Worm (Caenorhabditis elegans) whole organism, late embryonic: Measurements from ENCODE around the gene ell-1.

Experiments
- C08G9.2 ChIP-seq: sonication (generic microtip); optimal IDR thresholded peaks from 2 replicates; lab custom pipeline; 2016; ENCODE audit warnings: mild to moderate bottlenecking, missing genetic modification characterization, moderate library complexity, missing compliant biosample characterization
- K09A11.1 ChIP-seq: sonication (generic microtip); optimal IDR thresholded peaks from 2 replicates; lab custom pipeline; 2017; ENCODE audit warnings: antibody characterized with exemption, mild to moderate bottlenecking, missing genetic modification characterization, missing compliant biosample characterization; ENCODE audit not compliant: insufficient read depth
- Y22D7AL.16 ChIP-seq: sonication (generic microtip); optimal IDR thresholded peaks from 2 replicates; lab custom pipeline; 2016; ENCODE audit warnings: missing genetic modification characterization, missing compliant biosample characterization
- ama-1 ChIP-seq: fragments of 150-350 bp; optimal IDR thresholded peaks from 2 replicates; lab custom pipeline; 2014
- ceh-14 ChIP-seq: sonication (generic microtip); optimal IDR thresholded peaks from 2 replicates; lab custom pipeline; 2016; ENCODE audit warnings: missing genotype, missing genetic modification characterization, missing compliant biosample characterization
- ceh-19 ChIP-seq: fragments of 200-800 bp; sonication (Bioruptor generic); optimal IDR thresholded peaks from 2 replicates; lab custom pipeline; 2018; ENCODE audit warnings: mild to moderate bottlenecking, missing genetic modification characterization, missing compliant biosample characterization
- ceh-22 ChIP-seq: sonication (generic microtip); optimal IDR thresholded peaks from 2 replicates; lab custom pipeline; 2017; ENCODE audit warnings: missing biosample characterization, missing genetic modification characterization
- ceh-24 ChIP-seq: sonication (generic microtip); optimal IDR thresholded peaks from 2 replicates; lab custom pipeline; 2016; ENCODE audit warnings: mild to moderate bottlenecking, missing genetic modification characterization, missing compliant biosample characterization
- ceh-31 ChIP-seq: sonication (generic microtip); optimal IDR thresholded peaks from 2 replicates; lab custom pipeline; 2016; ENCODE audit warnings: missing genetic modification characterization, missing compliant biosample characterization
- ceh-45 ChIP-seq: fragments of 200-800 bp; sonication (Bioruptor generic); IDR thresholded peaks from 2 replicates; pipeline ENCODE4 v1.3.6; 2022; ENCODE audit warnings: missing genetic modification reagents, missing genetic modification characterization, missing compliant biosample characterization
- ceh-48 ChIP-seq: sonication (generic microtip); optimal IDR thresholded peaks from 2 replicates; lab custom pipeline; 2016; ENCODE audit warnings: missing genetic modification characterization, inconsistent platforms, missing compliant biosample characterization
- ceh-6 ChIP-seq: fragments of 200-800 bp; sonication (Bioruptor generic); optimal IDR thresholded peaks from 2 replicates; lab custom pipeline; 2018; ENCODE audit warnings: mild to moderate bottlenecking, missing genetic modification characterization, missing compliant biosample characterization
- ceh-9 ChIP-seq: sonication (generic microtip); optimal IDR thresholded peaks from 2 replicates; lab custom pipeline; 2016; ENCODE audit warnings: mild to moderate bottlenecking, missing genetic modification characterization, inconsistent platforms, missing compliant biosample characterization
- che-1 ChIP-seq: sonication (generic microtip); optimal IDR thresholded peaks from 2 replicates; lab custom pipeline; 2016; ENCODE audit warnings: mild to moderate bottlenecking, missing genetic modification characterization, missing compliant biosample characterization
- dmd-4 ChIP-seq: sonication (generic microtip); optimal IDR thresholded peaks from 2 replicates; lab custom pipeline; 2016; ENCODE audit warnings: borderline replicate concordance, missing genetic modification characterization, missing compliant biosample characterization
- elt-2 ChIP-seq: sonication (generic microtip); optimal IDR thresholded peaks from 2 replicates; lab custom pipeline; 2016; ENCODE audit warnings: missing genetic modification reagents, missing genetic modification characterization, missing compliant biosample characterization
- eyg-1 ChIP-seq: sonication (generic microtip); optimal IDR thresholded peaks from 2 replicates; lab custom pipeline; 2016; ENCODE audit warnings: missing genotype, missing genetic modification characterization, missing compliant biosample characterization
- fkh-10 ChIP-seq: fragments of 150-350 bp; optimal IDR thresholded peaks from 2 replicates; lab custom pipeline; 2014; ENCODE audit warnings: missing biosample characterization, missing genetic modification reagents, missing genetic modification characterization
- fkh-6 ChIP-seq: sonication (generic microtip); optimal IDR thresholded peaks from 2 replicates; lab custom pipeline; 2016; ENCODE audit warnings: missing genetic modification characterization, missing compliant biosample characterization
- hlh-13 ChIP-seq: fragments of 200-800 bp; sonication (Bioruptor generic); optimal IDR thresholded peaks from 2 replicates; lab custom pipeline; 2018; ENCODE audit warnings: mild to moderate bottlenecking, missing genetic modification characterization, missing compliant biosample characterization
- hlh-30 ChIP-seq: sonication (generic microtip); optimal IDR thresholded peaks from 2 replicates; lab custom pipeline; 2017; ENCODE audit warnings: antibody characterized with exemption, missing genetic modification characterization, missing compliant biosample characterization; ENCODE audit not compliant: insufficient read depth
- hlh-6 ChIP-seq: sonication (generic microtip); optimal IDR thresholded peaks from 2 replicates; lab custom pipeline; 2016; ENCODE audit warnings: missing genotype, missing genetic modification characterization, missing compliant biosample characterization
- lim-6 ChIP-seq: sonication (generic microtip); optimal IDR thresholded peaks from 2 replicates; lab custom pipeline; 2016; ENCODE audit warnings: missing genetic modification characterization, missing compliant biosample characterization
- mec-3 ChIP-seq: sonication (generic microtip); optimal IDR thresholded peaks from 2 replicates; lab custom pipeline; 2016; ENCODE audit warnings: borderline replicate concordance, missing genetic modification characterization, missing compliant biosample characterization
- nfya-1 ChIP-seq: sonication (generic microtip); optimal IDR thresholded peaks from 2 replicates; lab custom pipeline; 2017; ENCODE audit warnings: missing genetic modification characterization, mild to moderate bottlenecking, missing compliant biosample characterization, antibody characterized with exemption, moderate library complexity
- nhr-232 ChIP-seq: sonication (generic microtip); optimal IDR thresholded peaks from 2 replicates; lab custom pipeline; 2016; ENCODE audit warnings: missing genetic modification characterization, missing compliant biosample characterization
- pag-3 ChIP-seq: sonication (generic microtip); optimal IDR thresholded peaks from 2 replicates; lab custom pipeline; 2016; ENCODE audit warnings: missing compliant biosample characterization, missing genetic modification characterization, borderline replicate concordance
- pqm-1 ChIP-seq: sonication (generic microtip); optimal IDR thresholded peaks from 2 replicates; lab custom pipeline; 2016; ENCODE audit warnings: missing genetic modification characterization, missing compliant biosample characterization
- sox-2 ChIP-seq: fragments of 200-800 bp; sonication (Bioruptor generic); IDR thresholded peaks from 2 replicates; pipeline ENCODE4 v1.3.6; 2022; ENCODE audit warnings: missing genetic modification reagents, missing genetic modification characterization, missing compliant biosample characterization
- tbx-2 ChIP-seq: sonication (generic microtip); optimal IDR thresholded peaks from 2 replicates; lab custom pipeline; 2016; ENCODE audit warnings: missing genetic modification characterization, missing compliant biosample characterization
- tbx-7 ChIP-seq: sonication (generic microtip); optimal IDR thresholded peaks from 2 replicates; lab custom pipeline; 2016; ENCODE audit warnings: missing genotype, missing genetic modification characterization, missing compliant biosample characterization
- ttx-3 ChIP-seq: sonication (generic microtip); optimal IDR thresholded peaks from 2 replicates; lab custom pipeline; 2016; ENCODE audit warnings: missing genetic modification reagents, missing genetic modification characterization, missing compliant biosample characterization
- unc-3 ChIP-seq, 2 experiments: fragments of 200-800 bp in 1 of 2; sonication (Bioruptor generic) in 1 of 2; sonication (generic microtip) in 1 of 2; conservative IDR thresholded peaks in 1 of 2; optimal IDR thresholded peaks in 1 of 2; 2 replicates each; pipeline versions ENCODE4 v1.3.6 to Lab custom; 2016 to 2022; ENCODE audit warnings: missing compliant biosample characterization in 2 of 2, missing genetic modification characterization in 2 of 2, missing genetic modification reagents in 1 of 2
- unc-42 ChIP-seq: sonication (generic microtip); optimal IDR thresholded peaks from 2 replicates; lab custom pipeline; 2016; ENCODE audit warnings: missing genotype, missing genetic modification characterization, missing compliant biosample characterization
- unc-55 ChIP-seq: sonication (generic microtip); optimal IDR thresholded peaks from 2 replicates; lab custom pipeline; 2017; ENCODE audit warnings: missing biosample characterization, missing genetic modification reagents, missing genetic modification characterization
- zip-5 ChIP-seq: sonication (generic microtip); optimal IDR thresholded peaks from 2 replicates; lab custom pipeline; 2016; ENCODE audit warnings: missing genetic modification characterization, missing compliant biosample characterization

ell-1 gene

DNA sequence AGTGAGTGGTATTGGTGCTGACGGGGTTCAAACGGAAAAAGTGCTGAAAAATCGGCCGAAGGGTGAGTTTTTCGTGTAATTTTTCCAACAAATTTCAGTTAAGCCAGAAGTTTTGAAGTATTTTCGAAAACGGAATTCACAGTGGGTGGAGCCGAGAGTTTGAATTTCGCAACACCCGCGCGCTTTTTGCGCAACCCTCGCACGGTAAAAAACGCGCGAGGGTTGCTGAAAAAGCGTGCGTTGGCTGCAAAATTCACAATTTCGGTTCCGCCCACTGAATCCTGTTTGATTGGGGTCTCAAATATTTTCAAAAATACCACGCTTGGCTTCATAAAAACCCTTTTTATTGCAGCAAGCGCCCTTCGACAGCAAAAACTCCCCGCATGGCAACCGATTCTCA, 53.2 kb downstream of the ell-1 start:
- TF ChIP-seq K09A11.1 (tag; lab: Kevin White, UChicago) (no peak), ceh-22 (tag; lab: Kevin White, UChicago) (no peak), ama-1 (lab: Kevin White, UChicago) (no peak), fkh-10 (GFP tag; lab: Kevin White, UChicago) (no peak), ceh-24 (no peak)

DNA sequence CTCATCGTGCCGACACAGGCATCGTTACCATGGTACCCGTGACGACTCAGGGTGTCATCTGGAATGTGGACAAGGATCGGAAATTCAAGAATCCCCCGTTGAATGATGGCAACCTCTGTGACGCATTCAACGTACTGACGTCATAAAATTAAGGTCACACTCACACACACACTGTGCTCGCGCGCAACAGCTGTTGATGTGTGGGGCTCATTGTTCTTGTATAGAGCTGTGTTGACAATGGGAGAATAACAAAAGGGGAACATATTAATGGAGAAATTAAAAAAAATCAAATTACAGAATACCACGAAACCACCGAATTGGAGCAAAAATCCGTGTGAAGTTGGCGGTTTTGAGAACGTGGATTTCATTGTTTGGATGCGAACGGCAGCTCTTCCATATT, 54.1 kb downstream of the ell-1 start:
- TF ChIP-seq ceh-31 (tag; lab: Kevin White, UChicago) (peak; percentile 3), sox-2 (GFP tag; lab: Robert Waterston, UW) (peak; percentile 73), ceh-9 (tag; lab: Kevin White, UChicago) (no peak), tbx-2 (tag; lab: Kevin White, UChicago) (peak; percentile 13), zip-5 (tag; lab: Kevin White, UChicago) (no peak), hlh-30 (peak; percentile 45), unc-42 (tag; lab: Kevin White, UChicago) (peak; percentile 10)

DNA sequence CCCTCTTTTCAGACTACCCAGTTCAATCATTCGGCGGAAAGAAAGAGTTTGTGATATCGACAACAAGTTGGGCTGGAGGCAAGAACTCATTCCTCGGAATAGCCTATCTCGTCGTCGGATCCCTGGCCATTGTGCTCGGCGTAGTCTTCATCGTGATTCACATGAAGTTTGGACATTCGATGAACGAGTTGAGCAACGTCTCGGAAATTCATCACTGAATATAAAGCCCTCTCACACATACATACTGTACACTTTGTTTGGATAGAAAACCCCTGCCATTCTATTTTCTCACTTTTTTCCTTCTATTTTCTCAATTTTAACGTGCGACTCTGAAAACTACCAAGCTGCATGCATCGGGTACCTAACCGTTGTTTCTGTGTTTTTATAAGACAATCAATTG, 55.2 kb downstream of the ell-1 start, which contains the start of gene R08C7.12:
TSS of gene R08C7.12 (plus strand) at position 301 of the 400 bp plus-strand sequence.
- no peak for TF ChIP-seq ceh-6 (GFP tag; lab: Kevin White, UChicago)
- TF ChIP-seq nhr-232 (tag; lab: Kevin White, UChicago) = no peak
- no peak for TF ChIP-seq ama-1 (lab: Kevin White, UChicago)
- TF ChIP-seq pqm-1 (tag; lab: Kevin White, UChicago) = no peak
- no peak for TF ChIP-seq unc-3 (GFP tag; conservative IDR thresholded peaks at IDR 0.05; lab: Robert Waterston, UW)
- no peak for TF ChIP-seq unc-3 (tag; optimal IDR thresholded peaks at IDR 0.05; lab: Kevin White, UChicago)
- TF ChIP-seq unc-42 (tag; lab: Kevin White, UChicago) = no peak
- no peak for TF ChIP-seq che-1 (tag; lab: Kevin White, UChicago)
- TF ChIP-seq nfya-1 (tag; lab: Kevin White, UChicago) = no peak
- TF ChIP-seq pag-3 (tag; lab: Kevin White, UChicago) = no peak
- no peak for TF ChIP-seq fkh-6
- TF ChIP-seq hlh-6 (tag; lab: Kevin White, UChicago) = no peak
- TF ChIP-seq fkh-10 (GFP tag; lab: Kevin White, UChicago) = no peak
- TF ChIP-seq ttx-3 (tag; lab: Kevin White, UChicago) = no peak

DNA sequence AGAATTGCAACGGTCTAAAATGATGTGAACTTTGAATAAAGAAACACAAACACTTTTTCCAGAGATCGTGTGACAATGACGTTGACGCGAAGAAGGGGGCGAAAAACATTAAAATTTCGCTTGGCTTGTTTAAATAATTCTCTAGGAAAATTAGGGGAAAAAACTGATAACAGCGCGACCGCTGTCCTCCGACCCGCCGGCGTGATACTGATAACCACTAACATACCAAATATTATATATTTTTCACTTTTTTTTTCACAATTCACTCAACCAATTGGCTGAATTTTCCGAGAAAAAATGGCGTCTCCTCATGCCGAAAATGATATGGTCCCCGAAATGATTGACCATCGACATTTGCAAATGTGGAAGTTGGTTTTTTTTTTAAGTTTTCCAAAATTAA, 55.6 kb downstream of the ell-1 start:
- TF ChIP-seq elt-2 = peak; percentile 75
- TF ChIP-seq ceh-22 (tag; lab: Kevin White, UChicago) = no peak

DNA sequence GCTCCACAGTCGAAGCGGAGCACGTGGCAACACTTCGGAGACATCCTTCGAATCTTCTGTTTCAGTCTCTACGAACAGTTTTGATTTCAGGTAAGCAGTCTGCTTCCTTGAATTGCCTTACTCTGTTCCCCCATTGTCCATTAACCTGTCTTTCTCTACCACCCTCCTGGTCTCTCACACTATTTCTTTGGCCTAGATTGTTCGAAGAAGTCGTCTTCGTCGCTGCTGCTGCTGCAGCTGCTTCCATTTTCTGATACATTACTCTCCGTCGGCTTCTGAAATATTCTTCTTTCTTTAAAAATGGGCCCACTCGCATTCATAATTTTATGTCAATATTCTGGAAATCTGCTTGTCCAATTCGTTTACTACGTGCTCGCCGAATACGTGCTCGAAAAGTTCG, 57.4 kb downstream of the ell-1 start, which contains the start of gene R08C7.1:
TSS of gene R08C7.1 (plus strand) at position 301 of the 400 bp plus-strand sequence.
- TF ChIP-seq hlh-13 (GFP tag; lab: Kevin White, UChicago) (no peak), Y22D7AL.16 (tag; lab: Kevin White, UChicago) (no peak), tbx-7 (tag; lab: Kevin White, UChicago) (no peak), eyg-1 (no peak), ceh-45 (GFP tag; lab: Robert Waterston, UW) (no peak), ceh-14 (tag; lab: Kevin White, UChicago) (no peak), ceh-48 (no peak), mec-3 (no peak), pqm-1 (tag; lab: Kevin White, UChicago) (no peak), C08G9.2 (tag; lab: Kevin White, UChicago) (no peak), unc-55 (no peak), ceh-19 (GFP tag; lab: Kevin White, UChicago) (no peak), dmd-4 (no peak), lim-6 (tag; lab: Kevin White, UChicago) (no peak)
